Fruit fly (Drosophila melanogaster): ENCODE data around the gene CG31869.

Gene CG31869

dm6 chr2L:10751879-10752620 lies 48.9 kb downstream of the CG31869 start (continued):
- TF ChIP-seq aop (GFP tag; IDR thresholded peaks at IDR 0.05) (0 out of 2 replicates have a peak, but pooled peaks have one; percentile 40), abd-A (tag; optimal IDR thresholded peaks at IDR 0.05) (peak; percentile 62), slou (GFP tag; optimal IDR thresholded peaks at IDR 0.05) (peak; percentile 68), CG17361 (GFP tag; IDR thresholded peaks at IDR 0.05) (peak; percentile 87), p53 (GFP tag; optimal IDR thresholded peaks at IDR 0.05) (peak; percentile 82), HLH4C (GFP tag; IDR thresholded peaks at IDR 0.05; ENCODE audit: partially characterized antibody) (no peak), dmrt99B (tag; optimal IDR thresholded peaks at IDR 0.05) (peak; percentile 51), CG3726 (GFP tag; IDR thresholded peaks at IDR 0.05) (peak; percentile 72; the same call in 1 of the 3 replicates), tio (GFP tag; optimal IDR thresholded peaks at IDR 0.05) (peak; percentile 79), Deaf1 (tag; optimal IDR thresholded peaks at IDR 0.05) (peak; percentile 44), otp (GFP tag; IDR thresholded peaks at IDR 0.05) (peak; percentile 95), CG12659 (GFP tag; optimal IDR thresholded peaks at IDR 0.05) (peak; percentile 64), CG15514 (GFP tag; optimal IDR thresholded peaks at IDR 0.05) (peak; percentile 77), gt (GFP tag; IDR thresholded peaks at IDR 0.05) (peak; percentile 41; the same call in 1 of the 2 replicates), sc (optimal IDR thresholded peaks at IDR 0.05) (no peak), sc (GFP tag; optimal IDR thresholded peaks at IDR 0.05) (peak; percentile 96), HLH54F (GFP tag; optimal IDR thresholded peaks at IDR 0.05) (peak; percentile 58), CG11456 (GFP tag; IDR thresholded peaks at IDR 0.05) (peak; percentile 80), repo (GFP tag; optimal IDR thresholded peaks at IDR 0.05) (peak; percentile 90), Poxn (GFP tag; IDR thresholded peaks at IDR 0.05) (no peak), lbe (GFP tag; optimal IDR thresholded peaks at IDR 0.05) (no peak), CG4424 (GFP tag; optimal IDR thresholded peaks at IDR 0.05) (peak; percentile 85), CG3838 (GFP tag; optimal IDR thresholded peaks at IDR 0.05) (peak; percentile 85), lmd (GFP tag; IDR thresholded peaks at IDR 0.05) (peak; percentile 28), CG10543 (GFP tag; optimal IDR thresholded peaks at IDR 0.05) (peak; percentile 75), her (GFP tag; optimal IDR thresholded peaks at IDR 0.05) (peak; percentile 74), crol (GFP tag; IDR thresholded peaks at IDR 0.05) (peak; percentile 83), HHEX (GFP tag; optimal IDR thresholded peaks at IDR 0.05) (peak; percentile 93), Abd-B (GFP tag; optimal IDR thresholded peaks at IDR 0.05) (peak; percentile 60), ems (GFP tag; optimal IDR thresholded peaks at IDR 0.05) (peak; percentile 34), Nf-YA (GFP tag; IDR thresholded peaks at IDR 0.05) (peak; percentile 75), CG30020 (tag; optimal IDR thresholded peaks at IDR 0.05) (peak; percentile 51), peb (GFP tag; IDR thresholded peaks at IDR 0.05) (peak; percentile 77), CG3407 (GFP tag; optimal IDR thresholded peaks at IDR 0.05) (peak; percentile 98), ato (GFP tag; IDR thresholded peaks at IDR 0.05; ENCODE audit: partially characterized antibody) (no peak), ind (GFP tag; optimal IDR thresholded peaks at IDR 0.05) (peak; percentile 36), cad (GFP tag; optimal IDR thresholded peaks at IDR 0.05) (no peak), Doc3 (GFP tag; IDR thresholded peaks at IDR 0.05; ENCODE audit: partially characterized antibody) (no peak), CG10209 (GFP tag; optimal IDR thresholded peaks at IDR 0.05) (peak; percentile 95), Dip3 (GFP tag; optimal IDR thresholded peaks at IDR 0.05) (no peak), CG4707 (GFP tag; optimal IDR thresholded peaks at IDR 0.05) (peak; percentile 84), H2.0 (GFP tag; IDR thresholded peaks at IDR 0.05) (peak; percentile 60), CG8388 (GFP tag; optimal IDR thresholded peaks at IDR 0.05) (peak; percentile 57), dm (GFP tag; optimal IDR thresholded peaks at IDR 0.05) (peak; percentile 58), CG7963 (GFP tag; IDR thresholded peaks at IDR 0.05; ENCODE audit: partially characterized antibody) (no peak), CG15269 (tag; optimal IDR thresholded peaks at IDR 0.05) (peak; percentile 75), Blimp-1 (GFP tag; optimal IDR thresholded peaks at IDR 0.05) (peak; percentile 90), Atf3 (GFP tag; optimal IDR thresholded peaks at IDR 0.05) (peak; percentile 89), ash1 (GFP tag; optimal IDR thresholded peaks at IDR 0.05) (no peak), yki (optimal IDR thresholded peaks at IDR 0.05) (no peak)
